Worm (Caenorhabditis elegans): ENCODE measurements around the gene C50F4.4.

Gene C50F4.4

ce11 chrV:9536505-9536904 lies at the start of gene C50F4.4:
Gene C50F4.4, plus strand, starts transcription at chrV:9536771.
- TF ChIP-seq W03F9.2 (tag; optimal IDR thresholded peaks at IDR 0.05) (no peak), him-1 (tag; optimal IDR thresholded peaks at IDR 0.05) (peak; percentile 2)

ce11 chrV:9489411-9489810 lies 47.2 kb upstream of the C50F4.4 start, which contains the start of gene K06A4.10:
Gene K06A4.10, minus strand, starts transcription at chrV:9489800.
- TF ChIP-seq dao-5 (tag; optimal IDR thresholded peaks at IDR 0.05) (no peak), W03F9.2 (tag; optimal IDR thresholded peaks at IDR 0.05) (no peak), him-1 (tag; optimal IDR thresholded peaks at IDR 0.05) (no peak)

ce11 chrV:9491440-9492160 lies 45.0 kb upstream of the C50F4.4 start, which contains the start of gene K06A4.7:
Gene K06A4.7, minus strand, starts transcription at chrV:9491490.
- TF ChIP-seq dao-5 (tag; optimal IDR thresholded peaks at IDR 0.05) = no peak
- no peak for TF ChIP-seq W03F9.2 (tag; optimal IDR thresholded peaks at IDR 0.05)
- no peak for TF ChIP-seq him-1 (tag; optimal IDR thresholded peaks at IDR 0.05)

ce11 chrV:9492460-9492859 lies 44.1 kb upstream of the C50F4.4 start:
- TF ChIP-seq dao-5 (tag; optimal IDR thresholded peaks at IDR 0.05) = no peak
- TF ChIP-seq him-1 (tag; optimal IDR thresholded peaks at IDR 0.05) = no peak
- no peak for TF ChIP-seq W03F9.2 (tag; optimal IDR thresholded peaks at IDR 0.05)

ce11 chrV:9496742-9497141 lies 39.8 kb upstream of the C50F4.4 start, which contains the start of gene gsnl-1:
Gene gsnl-1, plus strand, starts transcription at chrV:9497042.
- TF ChIP-seq W03F9.2 (tag; optimal IDR thresholded peaks at IDR 0.05) = no peak
- no peak for TF ChIP-seq dao-5 (tag; optimal IDR thresholded peaks at IDR 0.05)
- no peak for TF ChIP-seq him-1 (tag; optimal IDR thresholded peaks at IDR 0.05)

- TF ChIP-seq W03F9.2 (tag; optimal IDR thresholded peaks at IDR 0.05) = no peak
- TF ChIP-seq him-1 (tag; optimal IDR thresholded peaks at IDR 0.05) = no peak
- no peak for TF ChIP-seq dao-5 (tag; optimal IDR thresholded peaks at IDR 0.05)
These were observed 37.3 kb upstream of the C50F4.4 start for ce11 chrV:9499295-9499694.

ce11 chrV:9500826-9501451 lies 35.6 kb upstream of the C50F4.4 start, which contains the start of gene swt-5:
Gene swt-5, plus strand, starts transcription at chrV:9501401.
- no peak for TF ChIP-seq dao-5 (tag; optimal IDR thresholded peaks at IDR 0.05)
- no peak for TF ChIP-seq him-1 (tag; optimal IDR thresholded peaks at IDR 0.05)
- no peak for TF ChIP-seq W03F9.2 (tag; optimal IDR thresholded peaks at IDR 0.05)

ce11 chrV:9503152-9503817 lies 33.3 kb upstream of the C50F4.4 start:
- TF ChIP-seq dao-5 (tag; optimal IDR thresholded peaks at IDR 0.05) = peak; percentile 55
- peak; percentile 47 for TF ChIP-seq him-1 (tag; optimal IDR thresholded peaks at IDR 0.05)
- TF ChIP-seq W03F9.2 (tag; optimal IDR thresholded peaks at IDR 0.05) = peak; percentile 14

ce11 chrV:9504474-9504960 lies 32.1 kb upstream of the C50F4.4 start, which contains the start of gene haao-1:
Gene haao-1, plus strand, starts transcription at chrV:9504910.
- TF ChIP-seq dao-5 (tag; optimal IDR thresholded peaks at IDR 0.05) (no peak), W03F9.2 (tag; optimal IDR thresholded peaks at IDR 0.05) (no peak), him-1 (tag; optimal IDR thresholded peaks at IDR 0.05) (no peak)

ce11 chrV:9506931-9507330 lies 29.6 kb upstream of the C50F4.4 start:
- TF ChIP-seq him-1 (tag; optimal IDR thresholded peaks at IDR 0.05) (no peak), W03F9.2 (tag; optimal IDR thresholded peaks at IDR 0.05) (no peak), dao-5 (tag; optimal IDR thresholded peaks at IDR 0.05) (no peak)

- no peak for TF ChIP-seq him-1 (tag; optimal IDR thresholded peaks at IDR 0.05)
- no peak for TF ChIP-seq dao-5 (tag; optimal IDR thresholded peaks at IDR 0.05)
- no peak for TF ChIP-seq W03F9.2 (tag; optimal IDR thresholded peaks at IDR 0.05)
These were observed 28.8 kb upstream of the C50F4.4 start, which contains the start of gene acs-14 for ce11 chrV:9507742-9508141. Gene acs-14, plus strand, starts transcription at chrV:9508132.

ce11 chrV:9509597-9509996 lies 27.0 kb upstream of the C50F4.4 start:
- TF ChIP-seq him-1 (tag; optimal IDR thresholded peaks at IDR 0.05) (no peak), W03F9.2 (tag; optimal IDR thresholded peaks at IDR 0.05) (no peak), dao-5 (tag; optimal IDR thresholded peaks at IDR 0.05) (no peak)

- no peak for TF ChIP-seq dao-5 (tag; optimal IDR thresholded peaks at IDR 0.05)
- peak; percentile 34 for TF ChIP-seq W03F9.2 (tag; optimal IDR thresholded peaks at IDR 0.05)
These were observed 23.0 kb upstream of the C50F4.4 start, which contains the start of gene eif-2Bdelta for ce11 chrV:9513590-9513989. Gene eif-2Bdelta, plus strand, starts transcription at chrV:9513824.
